Worm (Caenorhabditis elegans): ENCODE data around the gene T22F3.7.
"Not testable (repeated sequence)": the region's sequence is repeated elsewhere in the genome, so short reads cannot be mapped to it uniquely, and the experiment has no call there.

Gene T22F3.7

DNA sequence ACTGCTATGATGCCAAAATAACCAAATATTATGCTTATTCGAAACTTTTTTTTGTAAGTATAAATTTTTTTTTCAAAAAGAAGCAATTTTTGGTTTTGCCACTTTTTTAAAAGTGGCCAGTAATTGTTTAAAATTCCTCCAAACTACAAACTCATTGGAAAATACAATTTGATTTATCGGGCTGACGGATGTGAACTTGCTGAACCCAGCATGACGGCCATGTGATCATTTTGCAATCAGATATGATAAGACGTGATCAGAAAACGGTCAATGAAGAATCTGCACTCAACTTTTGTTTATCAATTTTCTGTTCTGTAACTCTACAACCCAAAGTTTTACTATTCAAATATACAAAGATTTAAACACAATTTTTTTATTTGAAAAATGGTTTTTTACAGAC lies 5.9 kb upstream of the T22F3.7 start:
- TF ChIP-seq lsy-2 (tag; optimal IDR thresholded peaks at IDR 0.05): peak in 1 of 2 experiments; percentile 11
- peak; percentile 68 for TF ChIP-seq blmp-1 (tag; optimal IDR thresholded peaks at IDR 0.05)
- TF ChIP-seq nhr-20 (tag; optimal IDR thresholded peaks at IDR 0.05): peak; percentile 67
- no peak for TF ChIP-seq dpl-1 (GFP tag; optimal IDR thresholded peaks at IDR 0.05)
- TF ChIP-seq snu-23 (GFP tag; optimal IDR thresholded peaks at IDR 0.05): no peak
- TF ChIP-seq mab-9 (GFP tag; IDR thresholded peaks at IDR 0.05): no peak
- peak; percentile 39 for TF ChIP-seq unc-130 (tag; optimal IDR thresholded peaks at IDR 0.05)
- TF ChIP-seq tbx-2 (tag; optimal IDR thresholded peaks at IDR 0.05): no peak
- TF ChIP-seq egl-13 (tag; optimal IDR thresholded peaks at IDR 0.05): no peak
- TF ChIP-seq F16B12.6 (tag; optimal IDR thresholded peaks at IDR 0.05): no peak
- TF ChIP-seq lin-39 (tag; optimal IDR thresholded peaks at IDR 0.05): no peak
- TF ChIP-seq jun-1 (tag; optimal IDR thresholded peaks at IDR 0.05): no peak
- TF ChIP-seq mdl-1 (tag; optimal IDR thresholded peaks at IDR 0.05): peak in 1 of 2 experiments; percentile 52
- TF ChIP-seq nhr-19 (GFP tag; conservative IDR thresholded peaks at IDR 0.05): peak; percentile 40
- no peak for TF ChIP-seq rnt-1 (tag; optimal IDR thresholded peaks at IDR 0.05)
- peak; percentile 2 for TF ChIP-seq nhr-90 (tag; optimal IDR thresholded peaks at IDR 0.05; ENCODE audit: poor library complexity)
- peak; percentile 21 for TF ChIP-seq nhr-85 (tag)
- peak in 3 of 6 experiments; percentile 49 to 94 (median 67) for TF ChIP-seq elt-3 (tag; optimal IDR thresholded peaks at IDR 0.05)
- TF ChIP-seq lin-35 (GFP tag; optimal IDR thresholded peaks at IDR 0.05): peak in 1 of 2 experiments; percentile 25
- TF ChIP-seq ceh-63 (GFP tag; optimal IDR thresholded peaks at IDR 0.05): no peak
- no peak for TF ChIP-seq aly-2 (tag; optimal IDR thresholded peaks at IDR 0.05)

DNA sequence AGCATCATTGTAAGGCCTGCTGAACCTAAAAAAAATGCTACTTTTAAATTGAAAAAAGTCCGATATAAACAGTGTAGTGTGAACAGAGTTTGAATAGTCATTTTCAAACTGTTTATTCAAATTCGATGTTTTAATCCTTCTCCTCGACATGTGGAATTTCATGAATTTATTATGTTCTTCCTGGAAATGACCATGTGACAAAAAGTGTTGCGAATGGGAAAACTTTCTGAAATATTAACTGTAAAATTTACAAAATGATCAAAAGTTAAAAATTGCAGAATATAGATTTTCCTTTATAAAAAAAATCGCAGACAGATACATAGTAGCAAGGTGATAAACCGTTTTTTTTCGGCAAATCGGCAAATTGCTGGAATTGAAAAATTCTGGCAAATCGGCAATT lies 4.9 kb upstream of the T22F3.7 start, which contains the start of gene T22F3.8:
TSS of gene T22F3.8 (minus strand) at position 101 of the 400 bp plus-strand sequence.
- no peak for TF ChIP-seq zip-4 (GFP tag; optimal IDR thresholded peaks at IDR 0.05)
- no peak for TF ChIP-seq hlh-4 (tag; optimal IDR thresholded peaks at IDR 0.05)
- no peak for TF ChIP-seq hpl-2 (GFP tag; optimal IDR thresholded peaks at IDR 0.05)
- TF ChIP-seq ceh-90 (tag; optimal IDR thresholded peaks at IDR 0.05): no peak
- TF ChIP-seq nhr-71 (tag; optimal IDR thresholded peaks at IDR 0.05): no peak
- no peak for TF ChIP-seq nhr-85 (tag)
- no peak for TF ChIP-seq nhr-28 (tag; optimal IDR thresholded peaks at IDR 0.05)
- TF ChIP-seq unc-98 (GFP tag; IDR thresholded peaks at IDR 0.05): no peak
- no peak for TF ChIP-seq unc-30 (tag; optimal IDR thresholded peaks at IDR 0.05)
- TF ChIP-seq pax-3 (tag; optimal IDR thresholded peaks at IDR 0.05): no peak
- TF ChIP-seq efl-1 (optimal IDR thresholded peaks at IDR 0.05): no peak
- no peak for TF ChIP-seq efl-1 (GFP tag; optimal IDR thresholded peaks at IDR 0.05 in 1 of 2)
- no peak for TF ChIP-seq fos-1 (tag; optimal IDR thresholded peaks at IDR 0.05)
- TF ChIP-seq fkh-8 (tag; optimal IDR thresholded peaks at IDR 0.05): no peak
- no peak for TF ChIP-seq irx-1 (tag; optimal IDR thresholded peaks at IDR 0.05)

DNA sequence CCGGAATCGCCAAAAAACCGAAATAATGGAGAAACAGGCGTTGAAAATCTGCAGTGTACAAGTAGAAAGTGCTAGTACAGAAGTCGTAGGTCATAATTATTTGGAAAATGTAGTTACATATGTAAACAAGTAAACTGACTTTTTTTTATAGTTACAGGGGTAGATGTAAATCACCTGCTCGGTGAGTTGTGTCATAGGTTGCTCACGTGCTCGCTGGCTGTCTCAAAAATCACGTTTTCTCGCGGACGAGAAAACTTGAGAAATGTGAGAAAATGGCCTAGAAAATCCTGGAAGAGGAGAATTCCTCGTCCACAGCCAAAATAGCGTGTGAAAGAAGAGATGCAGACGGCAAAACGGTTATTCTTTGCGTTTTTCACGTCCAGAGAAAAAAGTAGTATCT lies 3.4 kb downstream of the T22F3.7 start, which contains the start of gene srh-212:
TSS of gene srh-212 (minus strand) at position 101 of the 400 bp plus-strand sequence.
- not testable (repeated sequence) for TF ChIP-seq fkh-8 (tag; optimal IDR thresholded peaks at IDR 0.05); sup-37 (GFP tag; optimal IDR thresholded peaks at IDR 0.05); nhr-19 (GFP tag; conservative IDR thresholded peaks at IDR 0.05)

DNA sequence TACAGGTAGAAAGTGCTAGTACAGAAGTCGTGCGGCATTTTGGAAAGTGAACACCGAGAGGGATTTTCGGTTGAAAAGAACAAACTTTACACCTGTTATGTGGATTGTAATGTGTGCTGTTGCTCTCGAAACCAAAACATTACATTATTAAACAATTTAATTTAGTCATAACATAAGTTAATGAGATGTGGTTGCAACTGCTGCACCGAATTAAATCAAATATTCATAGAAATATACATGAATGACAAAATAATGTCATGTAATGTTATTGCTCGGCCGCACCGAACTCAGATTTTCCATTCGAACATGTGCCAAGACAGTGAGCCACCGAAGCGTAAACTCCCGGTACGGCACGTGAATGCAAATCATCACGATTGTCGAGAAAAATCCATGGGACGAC lies 5.5 kb downstream of the T22F3.7 start, which contains the start of gene srh-213:
TSS of gene srh-213 (minus strand) at position 101 of the 400 bp plus-strand sequence.
- TF ChIP-seq mep-1 (tag; optimal IDR thresholded peaks at IDR 0.05): no peak
- no peak for TF ChIP-seq unc-86 (tag; optimal IDR thresholded peaks at IDR 0.05)
- no peak for TF ChIP-seq elt-2 (tag; optimal IDR thresholded peaks at IDR 0.05)
- TF ChIP-seq lin-15B (tag; optimal IDR thresholded peaks at IDR 0.05): no peak
- no peak for TF ChIP-seq dsc-1 (tag; optimal IDR thresholded peaks at IDR 0.05)
- TF ChIP-seq zag-1 (tag; optimal IDR thresholded peaks at IDR 0.05): no peak
- no peak for TF ChIP-seq nhr-90 (tag; optimal IDR thresholded peaks at IDR 0.05; ENCODE audit: poor library complexity)
- TF ChIP-seq mab-9 (GFP tag; IDR thresholded peaks at IDR 0.05): no peak
- TF ChIP-seq lin-35 (GFP tag; optimal IDR thresholded peaks at IDR 0.05): no peak
- no peak for TF ChIP-seq fkh-4 (tag; optimal IDR thresholded peaks at IDR 0.05; ENCODE audit: borderline replicate concordance)
- no peak for TF ChIP-seq nhr-85 (tag)
- TF ChIP-seq zip-4 (GFP tag; optimal IDR thresholded peaks at IDR 0.05): no peak
- TF ChIP-seq vab-15 (tag; optimal IDR thresholded peaks at IDR 0.05): no peak
- TF ChIP-seq nhr-28 (tag; optimal IDR thresholded peaks at IDR 0.05): no peak
- no peak for TF ChIP-seq ceh-63 (GFP tag; optimal IDR thresholded peaks at IDR 0.05)
- TF ChIP-seq nhr-47 (tag; optimal IDR thresholded peaks at IDR 0.05): no peak
- TF ChIP-seq nhr-84 (tag; optimal IDR thresholded peaks at IDR 0.05): no peak
- TF ChIP-seq ets-5 (GFP tag; IDR thresholded peaks at IDR 0.05): no peak

Data from whole organism, L1 larva.